Fruit fly (Drosophila melanogaster) whole organism, embryonic: ENCODE results near the gene CG13984.

ENCODE experiments used
- CG10979 ChIP-seq: fragments of 200-800 bp; sonication (Bioruptor generic); optimal IDR thresholded peaks from 2 replicates; lab custom pipeline; 2018; ENCODE audit warnings: missing biosample characterization, mild to moderate bottlenecking, missing genetic modification characterization, moderate library complexity
- CG11504 ChIP-seq: fragments of 200-800 bp; sonication (Bioruptor generic); optimal IDR thresholded peaks from 3 replicates; lab custom pipeline; 2019; ENCODE audit warnings: missing biosample characterization, mild to moderate bottlenecking, missing genetic modification characterization, moderate library complexity
- CG12942 ChIP-seq: fragments of 200-800 bp; sonication (Bioruptor generic); optimal IDR thresholded peaks from 3 replicates; lab custom pipeline; 2016; ENCODE audit warnings: missing biosample characterization, missing genetic modification characterization
- CG13287 ChIP-seq: fragments of 200-800 bp; sonication (Bioruptor generic); IDR thresholded peaks from 2 replicates; pipeline ENCODE4 v1.3.6; 2022; ENCODE audit warnings: missing biosample characterization, missing genetic modification characterization; ENCODE audit not compliant: partially characterized antibody
- CG14014 ChIP-seq: fragments of 200-800 bp; sonication (Bioruptor generic); IDR thresholded peaks from 2 replicates; pipeline ENCODE4 v1.3.6; 2022; ENCODE audit warnings: missing biosample characterization, missing genetic modification characterization
- CG1529 ChIP-seq: fragments of 200-800 bp; sonication (Bioruptor generic); optimal IDR thresholded peaks from 3 replicates; lab custom pipeline; 2018; ENCODE audit warnings: missing biosample characterization, missing genetic modification characterization
- CG1602 ChIP-seq: fragments of 200-800 bp; sonication (Bioruptor generic); optimal IDR thresholded peaks from 3 replicates; lab custom pipeline; 2016; ENCODE audit warnings: missing biosample characterization, missing genetic modification characterization
- CG16779 ChIP-seq: fragments of 200-800 bp; sonication (Bioruptor generic); IDR thresholded peaks from 2 replicates; pipeline ENCODE4 v1.3.6; 2022; ENCODE audit warnings: missing biosample characterization, missing genetic modification characterization
- CG17568 ChIP-seq: fragments of 200-800 bp; sonication (Bioruptor generic); optimal IDR thresholded peaks from 2 replicates; lab custom pipeline; 2018; ENCODE audit warnings: missing biosample characterization, mild to moderate bottlenecking, missing genetic modification characterization, moderate library complexity
- CG2202 ChIP-seq: fragments of 200-800 bp; sonication (Bioruptor generic); optimal IDR thresholded peaks from 2 replicates; lab custom pipeline; 2018; ENCODE audit warnings: missing biosample characterization, mild to moderate bottlenecking, missing genetic modification characterization
- CG31388 ChIP-seq: fragments of 200-800 bp; sonication (Bioruptor generic); optimal IDR thresholded peaks from 2 replicates; lab custom pipeline; 2016; ENCODE audit warnings: missing biosample characterization, missing genetic modification characterization
- CG3163 ChIP-seq: fragments of 200-800 bp; sonication (Bioruptor generic); optimal IDR thresholded peaks from 3 replicates; lab custom pipeline; 2016; ENCODE audit warnings: missing biosample characterization, missing genetic modification characterization
- CG4820 ChIP-seq: fragments of 200-800 bp; sonication (Bioruptor generic); optimal IDR thresholded peaks from 3 replicates; lab custom pipeline; 2016; ENCODE audit warnings: missing biosample characterization, missing genetic modification characterization
- CG7745 ChIP-seq: fragments of 200-800 bp; sonication (Bioruptor generic); optimal IDR thresholded peaks from 2 replicates; lab custom pipeline; 2018; ENCODE audit warnings: missing biosample characterization, mild to moderate bottlenecking, missing genetic modification characterization, moderate library complexity
- CG7786 ChIP-seq: fragments of 200-800 bp; sonication (Bioruptor generic); optimal IDR thresholded peaks from 2 replicates; lab custom pipeline; 2016; ENCODE audit warnings: missing biosample characterization, missing genetic modification characterization
- CG8089 ChIP-seq: fragments of 200-800 bp; sonication (Bioruptor generic); optimal IDR thresholded peaks from 3 replicates; lab custom pipeline; 2016; ENCODE audit warnings: missing biosample characterization, missing genetic modification characterization
- Dfd ChIP-seq, 2 experiments: fragments of >200 bp; optimal IDR thresholded peaks; 2 replicates each; lab custom pipeline; 2017; ENCODE audit warnings: missing biosample characterization in 2 of 2, missing genetic modification characterization in 2 of 2
- E2f2 ChIP-seq: fragments of 200-800 bp; sonication (Bioruptor generic); IDR thresholded peaks from 2 replicates; pipeline ENCODE4 v1.3.6; 2022; ENCODE audit warnings: missing biosample characterization, missing genetic modification characterization
- Gsc ChIP-seq: fragments of 200-800 bp; sonication (Bioruptor generic); IDR thresholded peaks from 2 replicates; pipeline ENCODE4 v1.3.6; 2022; ENCODE audit warnings: missing biosample characterization, missing genetic modification characterization
- Hr39 ChIP-seq: fragments of >200 bp; optimal IDR thresholded peaks from 2 replicates; lab custom pipeline; 2017
- Hr78 ChIP-seq, 2 experiments: fragments of 200-800 bp in 1 of 2; fragments of >200 bp in 1 of 2; sonication (Bioruptor generic) in 1 of 2; optimal IDR thresholded peaks; 2 replicates each; lab custom pipeline; 2017 to 2019; ENCODE audit warnings: missing biosample characterization in 2 of 2, missing genetic modification characterization in 2 of 2, mild to moderate bottlenecking in 1 of 2, moderate library complexity in 1 of 2
- Hsf ChIP-seq: fragments of 200-800 bp; sonication (Bioruptor generic); optimal IDR thresholded peaks from 3 replicates; lab custom pipeline; 2016; ENCODE audit warnings: missing biosample characterization, missing genetic modification characterization
- Lhr ChIP-seq: fragments of 200-800 bp; sonication (Bioruptor generic); optimal IDR thresholded peaks from 3 replicates; lab custom pipeline; 2017; ENCODE audit warnings: mild to moderate bottlenecking, missing biosample characterization, missing genetic modification reagents, missing genetic modification characterization
- Mes4 ChIP-seq: fragments of 200-800 bp; sonication (Bioruptor generic); optimal IDR thresholded peaks from 2 replicates; lab custom pipeline; 2016; ENCODE audit warnings: missing biosample characterization, missing genetic modification characterization
- Mrtf ChIP-seq: fragments of 200-800 bp; sonication (Bioruptor generic); IDR thresholded peaks from 3 replicates; pipeline ENCODE4 v1.3.6; 2022; ENCODE audit warnings: missing biosample characterization, missing genetic modification characterization
- NFAT ChIP-seq: fragments of 200-800 bp; sonication (Bioruptor generic); IDR thresholded peaks from 2 replicates; pipeline ENCODE4 v1.3.6; 2022; ENCODE audit warnings: missing biosample characterization, missing genetic modification characterization
- NfI ChIP-seq: fragments of 200-800 bp; sonication (Bioruptor generic); optimal IDR thresholded peaks from 3 replicates; lab custom pipeline; 2018; ENCODE audit warnings: missing biosample characterization, mild to moderate bottlenecking, missing genetic modification characterization, moderate library complexity
- TFAM ChIP-seq: fragments of 200-800 bp; sonication (Bioruptor generic); optimal IDR thresholded peaks from 2 replicates; lab custom pipeline; 2017; ENCODE audit warnings: missing biosample characterization, missing genetic modification characterization, inconsistent platforms
- Xrp1 ChIP-seq: fragments of 200-800 bp; sonication (Bioruptor generic); IDR thresholded peaks from 2 replicates; pipeline ENCODE4 v1.3.6; 2022; ENCODE audit warnings: missing biosample characterization, missing genetic modification characterization
- ap ChIP-seq: fragments of 200-800 bp; sonication (Bioruptor generic); IDR thresholded peaks from 2 replicates; pipeline ENCODE4 v1.3.6; 2022; ENCODE audit warnings: missing biosample characterization, missing genetic modification characterization
- ash1 ChIP-seq: fragments of 200-800 bp; sonication (Bioruptor generic); optimal IDR thresholded peaks from 2 replicates; lab custom pipeline; 2018; ENCODE audit warnings: missing biosample characterization, mild to moderate bottlenecking, missing genetic modification characterization
- ato ChIP-seq: fragments of 200-800 bp; sonication (Bioruptor generic); IDR thresholded peaks from 2 replicates; pipeline ENCODE4 v1.3.6; 2022; ENCODE audit warnings: missing biosample characterization, missing genetic modification characterization; ENCODE audit not compliant: partially characterized antibody
- br ChIP-seq: fragments of >200 bp; optimal IDR thresholded peaks from 2 replicates; lab custom pipeline; 2017
- cas ChIP-seq: fragments of 200-800 bp; sonication (Bioruptor generic); IDR thresholded peaks from 2 replicates; pipeline ENCODE4 v1.3.6; 2022; ENCODE audit warnings: missing biosample characterization, missing genetic modification characterization
- cato ChIP-seq: fragments of 200-800 bp; sonication (Bioruptor generic); optimal IDR thresholded peaks from 2 replicates; lab custom pipeline; 2016; ENCODE audit warnings: missing biosample characterization, missing genetic modification characterization, borderline replicate concordance
- caup ChIP-seq: fragments of 200-800 bp; sonication (Bioruptor generic); optimal IDR thresholded peaks from 3 replicates; lab custom pipeline; 2017; ENCODE audit warnings: missing biosample characterization, mild to moderate bottlenecking, missing genetic modification characterization, moderate library complexity; ENCODE audit not compliant: severe bottlenecking
- ems ChIP-seq: fragments of 200-800 bp; sonication (Bioruptor generic); optimal IDR thresholded peaks from 3 replicates; lab custom pipeline; 2016; ENCODE audit warnings: missing biosample characterization, missing genetic modification characterization
- eve ChIP-seq, 2 experiments: fragments of >200 bp; optimal IDR thresholded peaks; 2 replicates each; lab custom pipeline; 2017; ENCODE audit warnings: missing biosample characterization in 2 of 2, missing genetic modification characterization in 2 of 2
- fd64A ChIP-seq: fragments of 200-800 bp; sonication (Bioruptor generic); optimal IDR thresholded peaks from 3 replicates; lab custom pipeline; 2018; ENCODE audit warnings: missing biosample characterization, mild to moderate bottlenecking, missing genetic modification characterization
- fu2 ChIP-seq: fragments of 200-800 bp; sonication (Bioruptor generic); optimal IDR thresholded peaks from 2 replicates; lab custom pipeline; 2016; ENCODE audit warnings: missing biosample characterization, missing genetic modification characterization
- ind ChIP-seq: fragments of 200-800 bp; sonication (Bioruptor generic); optimal IDR thresholded peaks from 3 replicates; lab custom pipeline; 2016; ENCODE audit warnings: missing biosample characterization, missing genetic modification characterization
- insv ChIP-seq, 2 experiments: fragments of 200-800 bp; sonication (Bioruptor generic); optimal IDR thresholded peaks; 3 replicates each; lab custom pipeline; 2016 to 2018; ENCODE audit warnings: missing biosample characterization in 2 of 2, missing genetic modification characterization in 2 of 2
- jumu ChIP-seq: fragments of 200-800 bp; sonication (Bioruptor generic); optimal IDR thresholded peaks from 3 replicates; lab custom pipeline; 2016; ENCODE audit warnings: missing biosample characterization, missing genetic modification characterization
- kah ChIP-seq: fragments of 200-800 bp; sonication (Bioruptor generic); optimal IDR thresholded peaks from 2 replicates; lab custom pipeline; 2018; ENCODE audit warnings: missing biosample characterization, mild to moderate bottlenecking, missing genetic modification characterization
- lbe ChIP-seq: fragments of 200-800 bp; sonication (Bioruptor generic); optimal IDR thresholded peaks from 2 replicates; lab custom pipeline; 2016; ENCODE audit warnings: missing biosample characterization, mild to moderate bottlenecking, missing genetic modification characterization
- nau ChIP-seq: fragments of 200-800 bp; sonication (Bioruptor generic); optimal IDR thresholded peaks from 3 replicates; lab custom pipeline; 2017; ENCODE audit warnings: missing biosample characterization, mild to moderate bottlenecking, missing genetic modification characterization, missing genetic modification reagents
- oc ChIP-seq: fragments of 200-800 bp; sonication (Bioruptor generic); optimal IDR thresholded peaks from 2 replicates; lab custom pipeline; 2018; ENCODE audit warnings: missing biosample characterization, mild to moderate bottlenecking, missing genetic modification characterization, moderate library complexity
- stc ChIP-seq: fragments of 200-800 bp; sonication (Bioruptor generic); IDR thresholded peaks from 2 replicates; pipeline ENCODE4 v1.3.6; 2022; ENCODE audit warnings: missing biosample characterization, missing genetic modification characterization
- trem ChIP-seq: fragments of 200-800 bp; optimal IDR thresholded peaks from 3 replicates; lab custom pipeline; 2019; ENCODE audit warnings: missing biosample characterization, mild to moderate bottlenecking, missing genetic modification characterization, moderate library complexity
- vvl ChIP-seq: fragments of 200-800 bp; sonication (Bioruptor generic); IDR thresholded peaks from 2 replicates; pipeline ENCODE4 v1.3.6; 2022; ENCODE audit warnings: missing biosample characterization, missing genetic modification characterization
- zfh1 ChIP-seq: fragments of 200-800 bp; sonication (Bioruptor generic); IDR thresholded peaks from 3 replicates; pipeline ENCODE4 v1.3.6; 2022; ENCODE audit warnings: missing biosample characterization, missing genetic modification characterization

The CG13984 gene

dm6 chr2L:6338367-6338975, 29.9 kb downstream of the CG13984 start, which contains the start of the genes Pez and Cpr (continued):
- TF ChIP-seq CG14014 (GFP tag; lab: Robert Waterston, UW): peak; percentile 64; the same call in 1 of the 2 replicates
- peak; percentile 59 for TF ChIP-seq ato (GFP tag; lab: Robert Waterston, UW)
- TF ChIP-seq Mes4: peak; percentile 14
- no peak for TF ChIP-seq CG2202
- peak; percentile 67 for TF ChIP-seq NFAT
- TF ChIP-seq CG7786: peak; percentile 30
- no peak for TF ChIP-seq Xrp1 (GFP tag; lab: Robert Waterston, UW)
- no peak for TF ChIP-seq CG16779 (GFP tag; lab: Robert Waterston, UW)
- TF ChIP-seq oc (tag; lab: Kevin White, UChicago): no peak
- TF ChIP-seq ind (GFP tag; lab: Kevin White, UChicago): peak; percentile 37
- TF ChIP-seq eve (GFP tag; optimal IDR thresholded peaks at IDR 0.05; lab: Kevin White, UChicago): no peak
- TF ChIP-seq kah: no peak
- TF ChIP-seq fu2 (GFP tag; lab: Kevin White, UChicago): peak; percentile 15
- TF ChIP-seq Hsf (GFP tag; lab: Kevin White, UChicago): peak; percentile 31
- TF ChIP-seq CG4820 (GFP tag; lab: Kevin White, UChicago): peak; percentile 16
- TF ChIP-seq E2f2 (GFP tag; lab: Robert Waterston, UW): peak; percentile 58
- TF ChIP-seq CG10979 (tag; lab: Kevin White, UChicago): no peak
- no peak for TF ChIP-seq cato
- TF ChIP-seq br (lab: Kevin White, UChicago): no peak
- TF ChIP-seq Hr39 (lab: Kevin White, UChicago): no peak
- TF ChIP-seq CG13287 (GFP tag; lab: Robert Waterston, UW): peak; percentile 81
- peak; percentile 44; the same call in 1 of the 3 replicates for TF ChIP-seq zfh1
- TF ChIP-seq ash1 (GFP tag; lab: Kevin White, UChicago): no peak
- no peak for TF ChIP-seq CG8089 (GFP tag; lab: Kevin White, UChicago)
- peak; percentile 55 for TF ChIP-seq vvl (GFP tag; lab: Robert Waterston, UW)
- no peak for TF ChIP-seq Hr78 (GFP tag; optimal IDR thresholded peaks at IDR 0.05; lab: Kevin White, UChicago)
- TF ChIP-seq CG11504 (tag; lab: Kevin White, UChicago): no peak
- peak; percentile 92 for TF ChIP-seq Lhr
- TF ChIP-seq NfI (GFP tag; lab: Kevin White, UChicago): peak; percentile 26
- TF ChIP-seq trem (tag; lab: Kevin White, UChicago): no peak
- TF ChIP-seq Dfd (GFP tag; optimal IDR thresholded peaks at IDR 0.05; lab: Kevin White, UChicago): no peak
- TF ChIP-seq insv (GFP tag; optimal IDR thresholded peaks at IDR 0.05; lab: Kevin White, UChicago): peak in 1 of 2 experiments; percentile 44
- TF ChIP-seq Gsc (GFP tag; lab: Robert Waterston, UW): no peak
- TF ChIP-seq CG1529 (GFP tag; lab: Kevin White, UChicago): no peak
- TF ChIP-seq ems: no peak
- TF ChIP-seq CG1602 (GFP tag; lab: Kevin White, UChicago): no peak
- no peak for TF ChIP-seq cas
- TF ChIP-seq caup (GFP tag; lab: Kevin White, UChicago): no peak
- TF ChIP-seq lbe (GFP tag; lab: Kevin White, UChicago): no peak
- no peak for TF ChIP-seq nau
- TF ChIP-seq CG7745 (tag; lab: Kevin White, UChicago): no peak
- no peak for TF ChIP-seq TFAM
- TF ChIP-seq stc (GFP tag; lab: Robert Waterston, UW): peak; percentile 34; the same call in 1 of the 2 replicates
- peak; percentile 31 for TF ChIP-seq jumu (GFP tag; lab: Kevin White, UChicago)
- TF ChIP-seq CG17568 (GFP tag; lab: Kevin White, UChicago): no peak
- TF ChIP-seq fd64A (GFP tag; lab: Kevin White, UChicago): no peak
- no peak; the same call in 2 of the 3 replicates for TF ChIP-seq Mrtf (GFP tag; lab: Robert Waterston, UW)
- peak; percentile 4 for TF ChIP-seq CG3163 (GFP tag; lab: Kevin White, UChicago)
- no peak for TF ChIP-seq ap (GFP tag; lab: Robert Waterston, UW)
- TF ChIP-seq CG31388 (GFP tag; lab: Kevin White, UChicago): no peak
- no peak for TF ChIP-seq CG12942
